Fruit fly (Drosophila melanogaster): ENCODE results near the gene Lcp65Ab2.
"Not testable (repeated sequence)": the region's sequence is repeated elsewhere in the genome, so short reads cannot be mapped to it uniquely, and the experiment has no call there.

Gene Lcp65Ab2

dm6 chr3L:6142313-6142712, 4.2 kb upstream of the Lcp65Ab2 start, which contains the start of gene Cpr65Aw:
TSS of gene Cpr65Aw (minus strand) at chr3L:6142413.
- TF ChIP-seq sage (GFP tag; optimal IDR thresholded peaks at IDR 0.05) (no peak), dsf (GFP tag; optimal IDR thresholded peaks at IDR 0.05; ENCODE audit: borderline replicate concordance) (no peak), GATAd (GFP tag; optimal IDR thresholded peaks at IDR 0.05) (no peak)

DNA sequence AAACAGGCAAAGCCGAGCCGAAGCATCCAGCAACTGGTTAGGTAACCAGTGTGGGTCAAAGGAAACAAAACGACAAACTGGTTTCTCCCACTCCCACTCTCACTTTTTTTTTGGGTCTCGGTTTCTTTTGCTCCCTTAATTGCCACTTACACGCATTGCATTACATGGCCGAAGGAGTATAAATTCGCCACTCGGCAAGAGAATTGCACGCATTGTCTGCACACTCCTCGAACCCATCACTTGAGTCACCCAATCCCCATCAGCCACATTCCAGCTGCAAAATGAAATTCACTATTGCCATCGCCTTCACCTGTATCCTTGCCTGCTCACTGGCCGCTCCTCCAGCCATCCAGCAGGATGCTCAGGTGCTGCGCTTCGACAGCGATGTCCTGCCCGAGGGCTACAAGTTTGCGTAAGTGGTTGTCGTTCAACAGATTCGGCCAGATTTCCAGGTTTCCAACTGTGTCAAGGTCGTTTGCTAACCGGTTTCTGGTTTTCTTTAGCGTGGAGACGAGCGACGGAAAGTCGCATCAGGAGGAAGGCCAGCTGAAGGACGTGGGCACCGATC, 3.2 kb upstream of the Lcp65Ab2 start, which contains the start of gene Lcp65Ad:
TSS of gene Lcp65Ad (plus strand) at position 208 of the 568 bp plus-strand sequence.
- TF ChIP-seq dmrt93B (GFP tag; optimal IDR thresholded peaks at IDR 0.05) (no peak), Dif (GFP tag; optimal IDR thresholded peaks at IDR 0.05; ENCODE audit: partially characterized antibody) (no peak), rgr (GFP tag; optimal IDR thresholded peaks at IDR 0.05) (no peak), fru (GFP tag; optimal IDR thresholded peaks at IDR 0.05) (no peak), pan (optimal IDR thresholded peaks at IDR 0.05) (no peak), ey (GFP tag; optimal IDR thresholded peaks at IDR 0.05) (no peak), Abd-B (GFP tag; optimal IDR thresholded peaks at IDR 0.05) (no peak), Myc (optimal IDR thresholded peaks at IDR 0.05) (no peak), N (GFP tag; optimal IDR thresholded peaks at IDR 0.05) (no peak), Hnf4 (GFP tag; optimal IDR thresholded peaks at IDR 0.05) (no peak), dl (GFP tag; optimal IDR thresholded peaks at IDR 0.05; ENCODE audit: insufficient read depth in 1 of 2, partially characterized antibody in 2 of 2) (no peak), psq (GFP tag; optimal IDR thresholded peaks at IDR 0.05) (no peak), HLH106 (tag; optimal IDR thresholded peaks at IDR 0.05) (no peak), Sp1 (GFP tag; optimal IDR thresholded peaks at IDR 0.05) (no peak), Vsx2 (GFP tag; optimal IDR thresholded peaks at IDR 0.05; ENCODE audit: partially characterized antibody) (no peak), usp (GFP tag; optimal IDR thresholded peaks at IDR 0.05) (no peak), sv (GFP tag; optimal IDR thresholded peaks at IDR 0.05) (no peak)

dm6 chr3L:6144769-6145220, 1.7 kb upstream of the Lcp65Ab2 start, which contains the start of gene Lcp65Ac:
TSS of gene Lcp65Ac (plus strand) at chr3L:6144819.
- TF ChIP-seq Myc (optimal IDR thresholded peaks at IDR 0.05) = no peak
- no peak for TF ChIP-seq foxo (GFP tag; optimal IDR thresholded peaks at IDR 0.05)
- TF ChIP-seq br (GFP tag; optimal IDR thresholded peaks at IDR 0.05) = no peak
- no peak for TF ChIP-seq GATAd (GFP tag; optimal IDR thresholded peaks at IDR 0.05)
- no peak for TF ChIP-seq woc (GFP tag; optimal IDR thresholded peaks at IDR 0.05)
- no peak for TF ChIP-seq CG9705 (GFP tag; optimal IDR thresholded peaks at IDR 0.05)
- no peak for TF ChIP-seq dl (GFP tag; optimal IDR thresholded peaks at IDR 0.05; ENCODE audit: insufficient read depth in 1 of 2, partially characterized antibody in 2 of 2)
- TF ChIP-seq brk (GFP tag; optimal IDR thresholded peaks at IDR 0.05) = no peak
- no peak for TF ChIP-seq Dif (GFP tag; optimal IDR thresholded peaks at IDR 0.05; ENCODE audit: partially characterized antibody)
- TF ChIP-seq Hnf4 (GFP tag; optimal IDR thresholded peaks at IDR 0.05) = no peak

DNA sequence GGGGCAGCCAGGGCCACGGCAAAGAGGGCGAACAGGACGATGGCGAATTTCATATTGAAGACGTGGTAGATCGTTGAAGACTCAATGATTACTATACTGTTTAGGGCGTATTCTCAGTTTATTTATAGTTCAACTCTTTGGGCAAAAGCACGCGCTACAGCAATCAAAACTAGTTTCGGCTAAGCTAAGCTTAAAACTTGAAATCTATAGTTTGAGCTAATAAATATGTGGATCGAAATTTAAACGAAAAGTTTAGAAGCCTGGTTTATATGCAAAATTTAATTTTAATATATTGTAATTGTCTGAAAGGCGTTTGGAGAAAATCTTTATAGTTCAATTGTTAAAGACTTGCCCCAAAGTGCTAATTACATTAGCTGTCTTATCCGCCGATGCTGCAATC, 1.4 kb downstream of the Lcp65Ab2 start, which contains the start of gene Cpr65Ax1:
TSS of gene Cpr65Ax1 (minus strand) at position 101 of the 400 bp plus-strand sequence.
- not testable (repeated sequence) for TF ChIP-seq woc, ey, rgr (GFP tag; optimal IDR thresholded peaks at IDR 0.05)

dm6 chr3L:6149248-6149647, 2.8 kb downstream of the Lcp65Ab2 start, which contains the start of gene Lcp65Ab1:
TSS of gene Lcp65Ab1 (plus strand) at chr3L:6149548.
- not testable (repeated sequence) for TF ChIP-seq ey (GFP tag; optimal IDR thresholded peaks at IDR 0.05); Myc (optimal IDR thresholded peaks at IDR 0.05); CrebA (GFP tag; optimal IDR thresholded peaks at IDR 0.05; ENCODE audit: borderline replicate concordance)

DNA sequence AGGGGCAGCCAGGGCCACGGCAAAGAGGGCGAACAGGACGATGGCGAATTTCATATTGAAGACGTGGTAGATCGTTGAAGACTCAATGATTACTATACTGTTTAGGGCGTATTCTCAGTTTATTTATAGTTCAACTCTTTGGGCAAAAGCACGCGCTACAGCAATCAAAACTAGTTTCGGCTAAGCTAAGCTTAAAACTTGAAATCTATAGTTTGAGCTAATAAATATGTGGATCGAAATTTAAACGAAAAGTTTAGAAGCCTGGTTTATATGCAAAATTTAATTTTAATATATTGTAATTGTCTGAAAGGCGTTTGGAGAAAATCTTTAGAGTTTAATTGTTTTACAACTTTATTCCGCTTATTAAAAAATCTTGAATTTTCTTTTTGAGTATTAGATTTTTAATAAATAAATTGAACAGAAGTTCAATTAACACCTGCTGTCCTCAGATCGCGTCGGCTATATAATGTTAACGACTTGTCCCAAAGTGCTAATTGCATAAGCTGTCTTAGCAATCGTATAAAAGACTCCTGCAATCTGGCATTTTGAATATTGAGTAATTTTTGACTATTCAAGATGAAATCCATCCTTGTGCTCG, 4.4 kb downstream of the Lcp65Ab2 start, which contains the start of the genes Cpr65Ax2 and Lcp65Aa:
TSS of gene Cpr65Ax2 (minus strand) at position 101 of the 598 bp plus-strand sequence.
TSS of gene Lcp65Aa (plus strand) at position 548 of the 598 bp plus-strand sequence.
- TF ChIP-seq br (GFP tag; optimal IDR thresholded peaks at IDR 0.05); Vsx2 (GFP tag; optimal IDR thresholded peaks at IDR 0.05; ENCODE audit: partially characterized antibody); Mio (GFP tag; optimal IDR thresholded peaks at IDR 0.05): not testable (repeated sequence)
